Worm (Caenorhabditis elegans) whole organism, L2 larva: ENCODE measurements around the gene F39C12.1.

Experiments
- ceh-82 ChIP-seq: fragments of 150-350 bp; optimal IDR thresholded peaks from 2 replicates; lab custom pipeline; 2014; ENCODE audit warnings: missing biosample characterization, missing genetic modification characterization
- dmd-4 ChIP-seq: sonication (generic microtip); optimal IDR thresholded peaks from 2 replicates; lab custom pipeline; 2017; ENCODE audit warnings: missing biosample characterization, missing genetic modification characterization
- elt-1 ChIP-seq: fragments of 150-350 bp; optimal IDR thresholded peaks from 2 replicates; lab custom pipeline; 2014; ENCODE audit warnings: missing biosample characterization, missing genetic modification characterization
- lin-39 ChIP-seq: fragments of 150-350 bp; optimal IDR thresholded peaks from 2 replicates; lab custom pipeline; 2014; ENCODE audit warnings: missing biosample characterization, missing genetic modification reagents, missing genetic modification characterization
- mdl-1 ChIP-seq, 2 experiments: fragments of 150-350 bp in 1 of 2; sonication (generic microtip) in 1 of 2; optimal IDR thresholded peaks; 2 replicates each; lab custom pipeline; 2017; ENCODE audit warnings: missing biosample characterization in 2 of 2, missing genetic modification characterization in 2 of 2
- nhr-11 ChIP-seq: fragments of 150-350 bp; optimal IDR thresholded peaks from 2 replicates; lab custom pipeline; 2014; ENCODE audit warnings: missing biosample characterization, missing genetic modification characterization
- nhr-12 ChIP-seq: fragments of 150-350 bp; optimal IDR thresholded peaks from 2 replicates; lab custom pipeline; 2014; ENCODE audit warnings: missing biosample characterization, missing genetic modification characterization
- nhr-237 ChIP-seq: fragments of 150-350 bp; optimal IDR thresholded peaks from 2 replicates; lab custom pipeline; 2014; ENCODE audit warnings: missing biosample characterization, missing genetic modification characterization
- snpc-4 ChIP-seq: fragments of 150-350 bp; optimal IDR thresholded peaks from 2 replicates; lab custom pipeline; 2014; ENCODE audit warnings: missing biosample characterization, missing genetic modification characterization
- unc-39 ChIP-seq: fragments of 150-350 bp; optimal IDR thresholded peaks from 2 replicates; lab custom pipeline; 2014; ENCODE audit warnings: missing biosample characterization, missing genetic modification characterization
- unc-62 ChIP-seq: fragments of 150-350 bp; optimal IDR thresholded peaks from 2 replicates; lab custom pipeline; 2014; ENCODE audit warnings: missing biosample characterization, missing genetic modification reagents, missing genetic modification characterization
- zag-1 ChIP-seq: fragments of 150-350 bp; optimal IDR thresholded peaks from 2 replicates; lab custom pipeline; 2014; ENCODE audit warnings: missing biosample characterization, missing genetic modification characterization
- ztf-1 ChIP-seq: fragments of 200-800 bp; sonication (Bioruptor generic); conservative IDR thresholded peaks from 2 replicates; pipeline ENCODE4 v1.3.6; 2022; ENCODE audit warnings: missing genetic modification characterization, missing compliant biosample characterization
- ztf-4 ChIP-seq: fragments of 150-350 bp; optimal IDR thresholded peaks from 2 replicates; lab custom pipeline; 2014; ENCODE audit warnings: missing biosample characterization, missing genetic modification characterization

DNA sequence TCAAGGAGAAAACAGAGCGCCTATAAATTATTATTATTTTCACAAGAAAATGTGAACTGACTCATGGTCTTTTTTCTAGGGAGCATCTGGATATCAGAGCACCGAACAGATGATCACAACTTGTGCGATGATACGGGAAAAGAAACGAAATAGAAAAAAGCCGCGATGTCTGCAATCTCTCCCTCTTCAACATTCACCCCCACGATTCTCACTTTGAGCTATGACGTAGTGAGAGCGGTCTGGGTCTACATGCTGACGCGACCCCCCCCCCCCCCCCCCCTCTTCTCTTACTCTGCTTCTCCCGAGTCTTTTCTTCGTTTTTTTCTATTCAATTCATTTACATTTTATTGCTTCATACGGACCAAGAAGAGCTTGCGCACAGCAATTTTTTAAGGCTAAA lies 46.6 kb upstream of the F39C12.1 start:
- TF ChIP-seq dmd-4 (tag; lab: Kevin White, UChicago) (no peak), ztf-1 (no peak), snpc-4 (no peak), unc-62 (no peak), nhr-11 (tag; lab: Kevin White, UChicago) (no peak), ceh-82 (tag; lab: Kevin White, UChicago) (no peak), elt-1 (tag; lab: Kevin White, UChicago) (no peak), mdl-1 (tag; optimal IDR thresholded peaks at IDR 0.05; lab: Kevin White, UChicago) (no peak), nhr-12 (no peak), ztf-4 (tag; lab: Kevin White, UChicago) (no peak), nhr-237 (no peak), zag-1 (tag; lab: Kevin White, UChicago) (no peak), lin-39 (tag; lab: Kevin White, UChicago) (no peak), unc-39 (tag; lab: Kevin White, UChicago) (no peak)
